Fruit fly (Drosophila melanogaster) whole organism: ENCODE measurements around the gene halo.

ENCODE experiments used
- CG8478 ChIP-seq: fragments of >200 bp; optimal IDR thresholded peaks from 2 replicates; lab custom pipeline; 2018; ENCODE audit warnings: inconsistent platforms
- pan ChIP-seq: fragments of >200 bp; optimal IDR thresholded peaks from 2 replicates; lab custom pipeline; 2017
- usp ChIP-seq: fragments of >200 bp; optimal IDR thresholded peaks from 2 replicates; lab custom pipeline; 2017; ENCODE audit warnings: missing biosample characterization, missing genetic modification characterization, mixed read lengths

- TF ChIP-seq CG8478 (lab: Kevin White, UChicago) (no peak), pan (lab: Kevin White, UChicago) (no peak), usp (GFP tag; lab: Kevin White, UChicago) (no peak)
Measured at dm6 chr2L:1557927-1558326, 40.0 kb upstream of the halo start.
